Worm (Caenorhabditis elegans) whole organism, L2 larva: ENCODE measurements around the gene F15H10.5.

Source experiments
- aly-2 ChIP-seq: fragments of 150-350 bp; optimal IDR thresholded peaks from 2 replicates; lab custom pipeline; 2014; ENCODE audit warnings: missing biosample characterization, missing genetic modification characterization
- lin-11 ChIP-seq: fragments of 150-350 bp; sonication (generic microtip); optimal IDR thresholded peaks from 2 replicates; lab custom pipeline; 2014; ENCODE audit warnings: missing biosample characterization, missing genetic modification characterization, inconsistent platforms, mixed read lengths
- peb-1 ChIP-seq: fragments of 150-350 bp; optimal IDR thresholded peaks from 2 replicates; lab custom pipeline; 2014; ENCODE audit warnings: missing biosample characterization, missing genetic modification characterization

- no peak for TF ChIP-seq peb-1 (tag; lab: Kevin White, UChicago)
- TF ChIP-seq aly-2 (tag; lab: Kevin White, UChicago), result no peak
- TF ChIP-seq lin-11 (tag; lab: Kevin White, UChicago), result no peak
Observed at ce11 chrV:10433721-10434120, 14.9 kb upstream of the F15H10.5 start, which contains the start of gene Y32F6A.4.
